Worm (Caenorhabditis elegans): ENCODE data around the gene fbxb-63.
A peak's percentile ranks its signal among the peaks of the same experiment; 100 is the strongest.
"Not testable (repeated sequence)": the region's sequence is repeated elsewhere in the genome, so short reads cannot be mapped to it uniquely, and the experiment has no call there.

The fbxb-63 gene

ce11 chrV:19285921-19286320 lies 17.6 kb downstream of the fbxb-63 start:
- TF ChIP-seq Y53F4B.3 (GFP tag; IDR thresholded peaks at IDR 0.05) (no peak), B0035.1 (tag; optimal IDR thresholded peaks at IDR 0.05) (no peak), D2030.7 (GFP tag; IDR thresholded peaks at IDR 0.05) (no peak), cebp-1 (GFP tag; IDR thresholded peaks at IDR 0.05) (no peak), cebp-1 (tag; optimal IDR thresholded peaks at IDR 0.05) (no peak), C17E4.6 (GFP tag; IDR thresholded peaks at IDR 0.05) (no peak), Y95B8A.8 (GFP tag; IDR thresholded peaks at IDR 0.05) (no peak), egrh-3 (GFP tag; IDR thresholded peaks at IDR 0.05) (no peak), nfya-2 (GFP tag; IDR thresholded peaks at IDR 0.05) (no peak), F10E7.11 (tag; optimal IDR thresholded peaks at IDR 0.05) (no peak), lsl-1 (GFP tag; optimal IDR thresholded peaks at IDR 0.05) (no peak), ama-1 (optimal IDR thresholded peaks at IDR 0.05) (no peak), ama-1 (GFP tag; optimal IDR thresholded peaks at IDR 0.05) (no peak), B0336.3 (GFP tag; IDR thresholded peaks at IDR 0.05) (no peak)

- TF ChIP-seq madf-10 (tag; optimal IDR thresholded peaks at IDR 0.05) (no peak), B0019.2 (GFP tag; conservative IDR thresholded peaks at IDR 0.05) (no peak), ztf-3 (GFP tag; optimal IDR thresholded peaks at IDR 0.05) (no peak), aptf-2 (GFP tag; conservative IDR thresholded peaks at IDR 0.05) (no peak), Y53F4B.3 (GFP tag; IDR thresholded peaks at IDR 0.05) (no peak), ets-4 (GFP tag; optimal IDR thresholded peaks at IDR 0.05) (no peak), hmg-20 (GFP tag; IDR thresholded peaks at IDR 0.05) (no peak)
Measured at ce11 chrV:19282314-19282713, 21.2 kb downstream of the fbxb-63 start, which contains the start of gene fbxb-117. TSS of gene fbxb-117 (plus strand) at chrV:19282614.

ce11 chrV:19279888-19280287 lies 23.6 kb downstream of the fbxb-63 start, which contains the start of gene F21D9.8:
TSS of gene F21D9.8 (minus strand) at chrV:19279988.
- TF ChIP-seq dpl-1 (GFP tag; optimal IDR thresholded peaks at IDR 0.05): no peak
- no peak for TF ChIP-seq B0261.1 (tag; optimal IDR thresholded peaks at IDR 0.05)

DNA sequence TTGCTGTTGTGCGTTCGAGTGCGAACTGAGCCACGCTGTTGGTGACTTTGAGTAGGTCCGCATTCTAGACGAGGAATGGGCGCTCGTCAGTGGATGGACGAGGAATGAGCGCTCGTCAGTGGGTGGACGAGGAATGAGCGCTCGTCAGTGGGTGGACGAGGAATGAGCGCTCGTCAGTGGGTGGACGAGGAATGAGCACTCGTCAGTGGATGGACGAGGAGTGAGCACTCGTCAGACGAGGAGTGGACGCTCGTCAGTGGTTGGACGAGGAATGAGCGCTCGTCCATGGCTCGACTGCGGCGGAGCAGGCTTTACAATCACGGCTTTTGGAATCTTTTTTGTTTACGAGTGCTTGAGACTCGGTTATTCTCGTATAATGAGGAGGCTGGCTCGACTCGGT lies 25.0 kb downstream of the fbxb-63 start:
- peak; percentile 63; the same call in 1 of the 2 replicates for TF ChIP-seq zfh-2 (GFP tag; conservative IDR thresholded peaks at IDR 0.05)
- TF ChIP-seq dpff-1 (tag; optimal IDR thresholded peaks at IDR 0.05): no peak
- peak; percentile 23; the same call in 1 of the 2 replicates for TF ChIP-seq egrh-3 (GFP tag; IDR thresholded peaks at IDR 0.05)
- no peak for TF ChIP-seq bed-2 (GFP tag; IDR thresholded peaks at IDR 0.05)
- no peak for TF ChIP-seq Y53G8AR.9 (GFP tag; conservative IDR thresholded peaks at IDR 0.05)
- no peak for TF ChIP-seq nhr-27 (tag; optimal IDR thresholded peaks at IDR 0.05)

DNA sequence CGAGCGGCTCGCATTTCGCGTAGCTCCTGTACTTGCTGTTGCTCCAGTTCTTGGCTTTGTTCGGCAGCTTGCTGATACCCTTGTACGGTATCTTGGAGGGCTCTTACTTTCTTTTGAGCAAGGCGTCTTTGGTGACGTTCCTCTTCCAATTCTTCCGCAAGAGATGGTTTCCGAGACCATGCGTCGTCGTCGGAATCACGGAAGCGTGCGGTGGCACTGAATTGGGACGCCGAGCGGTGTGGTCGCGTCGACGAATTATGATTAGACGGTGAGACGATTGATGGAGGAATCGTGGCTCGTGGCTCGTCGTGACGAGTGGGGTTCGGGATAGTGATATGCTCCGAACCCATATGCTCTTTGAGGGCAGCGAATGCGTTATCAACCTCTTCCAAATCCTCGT lies 27.2 kb downstream of the fbxb-63 start:
- TF ChIP-seq Y67H2A.10 (GFP tag; conservative IDR thresholded peaks at IDR 0.05) (no peak), nhr-120 (GFP tag; IDR thresholded peaks at IDR 0.05) (0 out of 2 replicates have a peak, but pooled peaks have one; percentile 58)

DNA sequence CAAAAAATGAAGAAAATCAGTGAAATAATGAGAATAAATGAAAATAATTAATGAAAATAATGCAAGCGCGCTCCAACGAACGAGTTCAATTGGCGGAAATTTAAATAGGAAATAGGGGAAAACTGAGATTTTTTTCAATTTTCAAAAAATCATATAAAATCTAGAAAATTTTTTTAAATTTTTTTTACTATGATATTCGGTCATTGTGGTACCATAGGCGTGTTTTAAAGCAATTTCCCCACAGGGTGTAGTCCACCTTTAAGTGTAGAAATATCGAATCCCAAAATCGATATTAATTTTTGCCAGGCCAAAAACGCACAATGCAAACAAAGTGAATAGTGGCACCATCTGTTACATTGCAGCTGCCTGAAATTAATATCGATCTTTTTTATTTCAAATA lies 39.4 kb downstream of the fbxb-63 start, which contains the start of gene F21D9.1:
Gene F21D9.1 (plus strand): TSS at position 301 of the 400 bp plus-strand sequence.
- TF ChIP-seq nfyb-1 (GFP tag; IDR thresholded peaks at IDR 0.05); let-607 (tag; optimal IDR thresholded peaks at IDR 0.05); B0261.1 (tag; optimal IDR thresholded peaks at IDR 0.05): not testable (repeated sequence)

All from whole organism, young adult.